Fruit fly (Drosophila melanogaster) whole organism, embryonic: Measurements from ENCODE around the gene CG18586.

Experiments used
- Antp ChIP-seq: fragments of 200-800 bp; sonication (Bioruptor generic); optimal IDR thresholded peaks from 3 replicates; lab custom pipeline; 2016; ENCODE audit warnings: missing biosample characterization, missing genetic modification characterization
- Atf6 ChIP-seq: fragments of 200-800 bp; sonication (Bioruptor generic); IDR thresholded peaks from 2 replicates; pipeline ENCODE4 v1.3.6; 2022; ENCODE audit warnings: missing biosample characterization, missing genetic modification characterization
- B-H1 ChIP-seq: fragments of 200-800 bp; sonication (Bioruptor generic); IDR thresholded peaks from 3 replicates; pipeline ENCODE4 v1.3.6; 2022; ENCODE audit warnings: missing biosample characterization, missing genetic modification characterization
- BEAF-32 ChIP-seq: fragments of 200-800 bp; sonication (Bioruptor generic); optimal IDR thresholded peaks from 3 replicates; lab custom pipeline; 2017; ENCODE audit warnings: missing biosample characterization, missing genetic modification characterization, mild to moderate bottlenecking, moderate library complexity, missing genetic modification reagents
- Bdp1 ChIP-seq: fragments of 200-800 bp; sonication (Bioruptor generic); optimal IDR thresholded peaks from 3 replicates; lab custom pipeline; 2016; ENCODE audit warnings: missing biosample characterization, missing genetic modification characterization
- CG1024 ChIP-seq: fragments of 200-800 bp; sonication (Bioruptor generic); IDR thresholded peaks from 2 replicates; pipeline ENCODE4 v1.3.6; 2022; ENCODE audit warnings: missing biosample characterization, missing genetic modification characterization
- CG10565 ChIP-seq: fragments of 200-800 bp; sonication (Bioruptor generic); optimal IDR thresholded peaks from 3 replicates; lab custom pipeline; 2016; ENCODE audit warnings: missing biosample characterization, mild to moderate bottlenecking, missing genetic modification characterization
- CG11093 ChIP-seq: fragments of 200-800 bp; sonication (Bioruptor generic); IDR thresholded peaks from 3 replicates; pipeline ENCODE4 v1.3.6; 2022; ENCODE audit warnings: missing biosample characterization, missing genetic modification characterization
- CG12219 ChIP-seq: fragments of 200-800 bp; sonication (Bioruptor generic); optimal IDR thresholded peaks from 3 replicates; lab custom pipeline; 2018; ENCODE audit warnings: missing biosample characterization, mild to moderate bottlenecking, missing genetic modification characterization
- CG14441 ChIP-seq: fragments of 200-800 bp; sonication (Bioruptor generic); IDR thresholded peaks from 2 replicates; pipeline ENCODE4 v1.3.6; 2022; ENCODE audit warnings: missing biosample characterization, missing genetic modification characterization
- CG17359 ChIP-seq: fragments of 200-800 bp; sonication (Bioruptor generic); optimal IDR thresholded peaks from 3 replicates; lab custom pipeline; 2018; ENCODE audit warnings: missing biosample characterization, mild to moderate bottlenecking, missing genetic modification characterization, moderate library complexity
- CG30431 ChIP-seq: fragments of 200-800 bp; sonication (Bioruptor generic); optimal IDR thresholded peaks from 2 replicates; lab custom pipeline; 2017; ENCODE audit warnings: missing biosample characterization, missing genetic modification characterization
- CG32532 ChIP-seq: fragments of 200-800 bp; sonication (Bioruptor generic); IDR thresholded peaks from 2 replicates; pipeline ENCODE4 v1.3.6; 2022; ENCODE audit warnings: missing biosample characterization, missing genetic modification characterization
- CG3281 ChIP-seq: fragments of 200-800 bp; sonication (Bioruptor generic); optimal IDR thresholded peaks from 3 replicates; lab custom pipeline; 2017; ENCODE audit warnings: missing biosample characterization, mild to moderate bottlenecking, missing genetic modification characterization
- CG3838 ChIP-seq: fragments of 200-800 bp; sonication (Bioruptor generic); optimal IDR thresholded peaks from 3 replicates; lab custom pipeline; 2016; ENCODE audit warnings: missing biosample characterization, missing genetic modification characterization
- CG3847 ChIP-seq: fragments of 200-800 bp; sonication (Bioruptor generic); IDR thresholded peaks from 2 replicates; pipeline ENCODE4 v1.3.6; 2022; ENCODE audit warnings: missing biosample characterization, missing genetic modification characterization
- CG4424 ChIP-seq: fragments of 200-800 bp; sonication (Bioruptor generic); optimal IDR thresholded peaks from 3 replicates; lab custom pipeline; 2016; ENCODE audit warnings: missing biosample characterization, missing genetic modification characterization
- CG4707 ChIP-seq: fragments of 200-800 bp; sonication (Bioruptor generic); optimal IDR thresholded peaks from 2 replicates; lab custom pipeline; 2018; ENCODE audit warnings: missing biosample characterization, mild to moderate bottlenecking, missing genetic modification characterization, moderate library complexity
- CG7745 ChIP-seq: fragments of 200-800 bp; sonication (Bioruptor generic); optimal IDR thresholded peaks from 2 replicates; lab custom pipeline; 2018; ENCODE audit warnings: missing biosample characterization, mild to moderate bottlenecking, missing genetic modification characterization, moderate library complexity
- CG8478 ChIP-seq: fragments of >200 bp; optimal IDR thresholded peaks from 2 replicates; lab custom pipeline; 2018
- CG9932 ChIP-seq: fragments of 200-800 bp; sonication (Bioruptor generic); IDR thresholded peaks from 2 replicates; pipeline ENCODE4 v1.3.6; 2022; ENCODE audit warnings: missing biosample characterization, missing genetic modification characterization
- Dad ChIP-seq: fragments of 200-800 bp; sonication (Bioruptor generic); optimal IDR thresholded peaks from 3 replicates; lab custom pipeline; 2016; ENCODE audit warnings: missing biosample characterization, missing genetic modification characterization
- Dek ChIP-seq: fragments of 200-800 bp; sonication (Bioruptor generic); optimal IDR thresholded peaks from 3 replicates; lab custom pipeline; 2019; ENCODE audit warnings: missing biosample characterization, mild to moderate bottlenecking, missing genetic modification characterization, moderate library complexity
- GATAe ChIP-seq: fragments of 200-800 bp; sonication (Bioruptor generic); conservative IDR thresholded peaks from 2 replicates; pipeline ENCODE4 v1.3.6; 2022; ENCODE audit warnings: missing biosample characterization, missing genetic modification characterization
- HLH4C ChIP-seq: fragments of 200-800 bp; sonication (Bioruptor generic); IDR thresholded peaks from 3 replicates; pipeline ENCODE4 v1.3.6; 2022; ENCODE audit warnings: missing biosample characterization, missing genetic modification characterization; ENCODE audit not compliant: partially characterized antibody
- HmgZ ChIP-seq: fragments of 200-800 bp; sonication (Bioruptor generic); optimal IDR thresholded peaks from 2 replicates; lab custom pipeline; 2018; ENCODE audit warnings: missing biosample characterization, mild to moderate bottlenecking, missing genetic modification characterization
- Hr78 ChIP-seq, 2 experiments: fragments of 200-800 bp in 1 of 2; fragments of >200 bp in 1 of 2; sonication (Bioruptor generic) in 1 of 2; optimal IDR thresholded peaks; 2 replicates each; lab custom pipeline; 2017 to 2019; ENCODE audit warnings: missing biosample characterization in 2 of 2, missing genetic modification characterization in 2 of 2, mild to moderate bottlenecking in 1 of 2, moderate library complexity in 1 of 2
- Kr ChIP-seq: fragments of 200-800 bp; sonication (Bioruptor generic); optimal IDR thresholded peaks from 2 replicates; lab custom pipeline; 2017; ENCODE audit warnings: missing biosample characterization, mild to moderate bottlenecking, missing genetic modification characterization
- Max ChIP-seq: fragments of 200-800 bp; sonication (Bioruptor generic); optimal IDR thresholded peaks from 2 replicates; lab custom pipeline; 2016; ENCODE audit warnings: missing biosample characterization, mild to moderate bottlenecking, missing genetic modification characterization
- TFAM ChIP-seq: fragments of 200-800 bp; sonication (Bioruptor generic); optimal IDR thresholded peaks from 2 replicates; lab custom pipeline; 2017; ENCODE audit warnings: missing biosample characterization, missing genetic modification characterization, inconsistent platforms
- Vsx1 ChIP-seq: fragments of 200-800 bp; sonication (Bioruptor generic); optimal IDR thresholded peaks from 2 replicates; lab custom pipeline; 2017; ENCODE audit warnings: missing biosample characterization, mild to moderate bottlenecking, missing genetic modification characterization, missing genetic modification reagents
- ase ChIP-seq: fragments of 200-800 bp; sonication (Bioruptor generic); IDR thresholded peaks from 3 replicates; pipeline ENCODE4 v1.3.6; 2022; ENCODE audit warnings: missing biosample characterization, missing genetic modification characterization
- ato ChIP-seq: fragments of 200-800 bp; sonication (Bioruptor generic); IDR thresholded peaks from 2 replicates; pipeline ENCODE4 v1.3.6; 2022; ENCODE audit warnings: missing biosample characterization, missing genetic modification characterization; ENCODE audit not compliant: partially characterized antibody
- btn ChIP-seq: fragments of 200-800 bp; sonication (Bioruptor generic); optimal IDR thresholded peaks from 2 replicates; lab custom pipeline; 2016; ENCODE audit warnings: missing biosample characterization, missing genetic modification characterization
- crol ChIP-seq: fragments of 200-800 bp; sonication (Bioruptor generic); IDR thresholded peaks from 2 replicates; pipeline ENCODE4 v1.3.6; 2022; ENCODE audit warnings: missing biosample characterization, missing genetic modification characterization
- fd102C ChIP-seq: fragments of 200-800 bp; sonication (Bioruptor generic); optimal IDR thresholded peaks from 2 replicates; lab custom pipeline; 2018; ENCODE audit warnings: missing biosample characterization, mild to moderate bottlenecking, missing genetic modification characterization, moderate library complexity
- gcm ChIP-seq: fragments of 200-800 bp; sonication (Bioruptor generic); optimal IDR thresholded peaks from 2 replicates; lab custom pipeline; 2019; ENCODE audit warnings: missing biosample characterization, mild to moderate bottlenecking, missing genetic modification characterization, moderate library complexity
- kay ChIP-seq: fragments of 200-800 bp; sonication (Bioruptor generic); optimal IDR thresholded peaks from 2 replicates; lab custom pipeline; 2016; ENCODE audit warnings: missing biosample characterization, missing genetic modification characterization
- knrl ChIP-seq: fragments of 200-800 bp; sonication (Bioruptor generic); IDR thresholded peaks from 3 replicates; pipeline ENCODE4 v1.3.6; 2022; ENCODE audit warnings: missing biosample characterization, missing genetic modification characterization; ENCODE audit not compliant: partially characterized antibody
- lab ChIP-seq: fragments of 200-800 bp; sonication (Bioruptor generic); optimal IDR thresholded peaks from 3 replicates; lab custom pipeline; 2017; ENCODE audit warnings: missing biosample characterization, missing genetic modification characterization, mild to moderate bottlenecking, moderate library complexity, missing genetic modification reagents
- lilli ChIP-seq: fragments of 200-800 bp; sonication (Bioruptor generic); optimal IDR thresholded peaks from 3 replicates; lab custom pipeline; 2016; ENCODE audit warnings: missing biosample characterization, missing genetic modification characterization
- lov ChIP-seq, 2 experiments: fragments of 200-800 bp in 1 of 2; fragments of >200 bp in 1 of 2; sonication (Bioruptor generic) in 1 of 2; IDR thresholded peaks in 1 of 2; optimal IDR thresholded peaks in 1 of 2; 2 replicates in 1 of 2; 3 replicates in 1 of 2; pipeline versions ENCODE4 v1.3.6 to Lab custom; 2017 to 2022; ENCODE audit warnings: missing biosample characterization in 1 of 2, missing genetic modification characterization in 1 of 2
- oc ChIP-seq: fragments of 200-800 bp; sonication (Bioruptor generic); optimal IDR thresholded peaks from 2 replicates; lab custom pipeline; 2018; ENCODE audit warnings: missing biosample characterization, mild to moderate bottlenecking, missing genetic modification characterization, moderate library complexity
- pros ChIP-seq: fragments of 200-800 bp; sonication (Bioruptor generic); optimal IDR thresholded peaks from 3 replicates; lab custom pipeline; 2019; ENCODE audit warnings: missing biosample characterization, mild to moderate bottlenecking, missing genetic modification characterization, moderate library complexity
- sens-2 ChIP-seq: fragments of 200-800 bp; sonication (Bioruptor generic); IDR thresholded peaks from 2 replicates; pipeline ENCODE4 v1.3.6; 2022; ENCODE audit warnings: missing biosample characterization, missing genetic modification characterization
- seq ChIP-seq: fragments of 200-800 bp; sonication (Bioruptor generic); IDR thresholded peaks from 2 replicates; pipeline ENCODE4 v1.3.6; 2022; ENCODE audit warnings: missing biosample characterization, missing genetic modification characterization
- slbo ChIP-seq: fragments of 200-800 bp; sonication (Bioruptor generic); IDR thresholded peaks from 2 replicates; pipeline ENCODE4 v1.3.6; 2022; ENCODE audit warnings: missing biosample characterization, missing genetic modification characterization
- tin ChIP-seq: fragments of 200-800 bp; sonication (Bioruptor generic); optimal IDR thresholded peaks from 3 replicates; lab custom pipeline; 2016; ENCODE audit warnings: missing biosample characterization, missing genetic modification characterization
- vvl ChIP-seq: fragments of 200-800 bp; sonication (Bioruptor generic); IDR thresholded peaks from 2 replicates; pipeline ENCODE4 v1.3.6; 2022; ENCODE audit warnings: missing biosample characterization, missing genetic modification characterization
- zf30C ChIP-seq: fragments of 200-800 bp; sonication (Bioruptor generic); optimal IDR thresholded peaks from 3 replicates; lab custom pipeline; 2018; ENCODE audit warnings: missing biosample characterization, mild to moderate bottlenecking, missing genetic modification characterization

Gene CG18586

dm6 chr3L:5922005-5922685 is 49.0 kb downstream of the CG18586 start, which contains the start of gene CG32407 (continued):
- no peak for TF ChIP-seq CG4707 (GFP tag; lab: Kevin White, UChicago)
- no peak for TF ChIP-seq vvl (GFP tag; lab: Robert Waterston, UW)
- TF ChIP-seq CG11093 (GFP tag; lab: Robert Waterston, UW), result no peak
- peak; percentile 60 for TF ChIP-seq GATAe (GFP tag; lab: Robert Waterston, UW)
- TF ChIP-seq CG4424 (GFP tag; lab: Kevin White, UChicago), result no peak
- no peak for TF ChIP-seq lov (optimal IDR thresholded peaks at IDR 0.05; lab: Kevin White, UChicago)
- TF ChIP-seq lov (GFP tag; IDR thresholded peaks at IDR 0.05; lab: Robert Waterston, UW), result no peak
- no peak for TF ChIP-seq CG3847 (GFP tag; lab: Robert Waterston, UW)
- TF ChIP-seq crol (GFP tag; lab: Robert Waterston, UW), result peak; percentile 96
- TF ChIP-seq oc (tag; lab: Kevin White, UChicago), result no peak
- no peak for TF ChIP-seq lilli
- no peak; the same call in 1 of the 2 replicates for TF ChIP-seq ato (GFP tag; lab: Robert Waterston, UW)
- no peak for TF ChIP-seq TFAM (GFP tag; lab: Kevin White, UChicago)
- no peak for TF ChIP-seq CG12219 (GFP tag; lab: Kevin White, UChicago)
- no peak for TF ChIP-seq CG30431 (GFP tag; lab: Kevin White, UChicago)
- TF ChIP-seq CG10565 (GFP tag; lab: Kevin White, UChicago), result no peak
- no peak for TF ChIP-seq CG3281
- no peak for TF ChIP-seq Bdp1 (GFP tag; lab: Kevin White, UChicago)
- TF ChIP-seq seq, result no peak
- no peak for TF ChIP-seq Dek (tag; lab: Kevin White, UChicago)
- TF ChIP-seq pros (GFP tag; lab: Kevin White, UChicago), result peak; percentile 65
- TF ChIP-seq BEAF-32 (GFP tag; lab: Kevin White, UChicago), result no peak
- no peak for TF ChIP-seq Antp (GFP tag; lab: Kevin White, UChicago)
- no peak for TF ChIP-seq CG32532
- TF ChIP-seq CG9932 (GFP tag; lab: Robert Waterston, UW), result no peak
- TF ChIP-seq zf30C, result no peak
- TF ChIP-seq CG17359 (tag; lab: Kevin White, UChicago), result no peak
- no peak for TF ChIP-seq Max
- TF ChIP-seq tin (GFP tag; lab: Kevin White, UChicago), result no peak
- TF ChIP-seq kay, result peak; percentile 62
- no peak for TF ChIP-seq btn
- TF ChIP-seq Atf6 (GFP tag; lab: Robert Waterston, UW), result no peak
- peak; percentile 94 for TF ChIP-seq gcm
- no peak for TF ChIP-seq slbo (GFP tag; lab: Robert Waterston, UW)
- TF ChIP-seq CG8478, result no peak
- TF ChIP-seq Kr, result no peak
- peak; percentile 56; the same call in 1 of the 2 replicates for TF ChIP-seq sens-2 (GFP tag; lab: Robert Waterston, UW)
- peak; percentile 72 for TF ChIP-seq Vsx1 (GFP tag; lab: Kevin White, UChicago)
- TF ChIP-seq Hr78 (GFP tag; optimal IDR thresholded peaks at IDR 0.05; lab: Kevin White, UChicago), result peak in 1 of 2 experiments; percentile 4
- no peak for TF ChIP-seq CG3838 (GFP tag; lab: Kevin White, UChicago)
- TF ChIP-seq B-H1, result no peak
- TF ChIP-seq CG1024, result no peak
- TF ChIP-seq HLH4C (GFP tag; lab: Robert Waterston, UW), result no peak
- TF ChIP-seq fd102C (GFP tag; lab: Kevin White, UChicago), result no peak
- TF ChIP-seq lab (GFP tag; lab: Kevin White, UChicago), result peak; percentile 44
- TF ChIP-seq ase (GFP tag; lab: Robert Waterston, UW), result no peak
- peak; percentile 19 for TF ChIP-seq HmgZ (tag; lab: Kevin White, UChicago)
- no peak for TF ChIP-seq Dad (GFP tag; lab: Kevin White, UChicago)
- no peak for TF ChIP-seq CG7745
- TF ChIP-seq CG14441 (GFP tag; lab: Robert Waterston, UW), result no peak
- TF ChIP-seq knrl, result no peak
